Fruit fly (Drosophila melanogaster) S2 (cell line): Measurements from ENCODE around the gene CG7966.

Experiments used
- CG8478 ChIP-seq: fragments of >200 bp; optimal IDR thresholded peaks from 2 replicates; lab custom pipeline; 2018
- CTCF ChIP-seq, 2 experiments: fragments of >200 bp; optimal IDR thresholded peaks; 2 replicates each; lab custom pipeline; 2018

CG7966 gene

dm6 chr3R:13009595-13009994, 41.7 kb downstream of the CG7966 start, which contains the start of gene CG11656:
Gene CG11656, plus strand, starts transcription at chr3R:13009895.
- TF ChIP-seq CTCF (optimal IDR thresholded peaks at IDR 0.05; lab: Kevin White, UChicago) = no peak
- TF ChIP-seq CG8478 (lab: Kevin White, UChicago) = no peak
